Worm (Caenorhabditis elegans): Measurements from ENCODE around the gene Y7A5A.3.

Y7A5A.3 gene

ce11 chrX:15766861-15767260, 17.6 kb downstream of the Y7A5A.3 start:
- TF ChIP-seq ceh-39 (tag; optimal IDR thresholded peaks at IDR 0.05) (no peak), nhr-2 (tag; optimal IDR thresholded peaks at IDR 0.05) (no peak), ztf-11 (tag; optimal IDR thresholded peaks at IDR 0.05) (no peak), cnd-1 (tag; optimal IDR thresholded peaks at IDR 0.05) (no peak)

DNA sequence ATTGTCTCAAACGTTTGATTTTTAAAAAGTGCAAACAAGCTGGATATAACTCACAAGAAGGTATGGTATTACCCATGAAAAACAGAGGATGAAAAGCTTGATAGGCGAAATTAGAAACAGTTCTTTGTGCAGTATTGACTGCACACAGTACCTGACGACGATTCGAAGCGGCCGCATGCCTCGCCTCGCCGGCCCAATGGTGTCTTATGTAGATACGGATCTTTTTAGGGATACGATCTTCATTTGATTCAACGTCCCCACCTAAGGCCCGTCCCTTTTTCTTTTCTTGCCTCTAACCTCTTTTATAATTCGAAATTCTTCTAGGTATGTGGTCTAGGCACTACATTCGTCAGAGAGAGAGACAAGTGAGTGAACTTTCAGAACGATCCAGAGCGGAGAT, 18.3 kb downstream of the Y7A5A.3 start, which contains the start of gene bus-17:
TSS of gene bus-17 (minus strand) at position 208 of the 400 bp plus-strand sequence.
- TF ChIP-seq pha-4 (tag; optimal IDR thresholded peaks at IDR 0.05) (no peak), unc-120 (tag; optimal IDR thresholded peaks at IDR 0.05; ENCODE audit: poor library complexity, severe bottlenecking) (no peak), ceh-43 (GFP tag; optimal IDR thresholded peaks at IDR 0.05) (no peak), elt-1 (tag; optimal IDR thresholded peaks at IDR 0.05; ENCODE audit: borderline replicate concordance, insufficient read depth) (peak; percentile 73)

DNA sequence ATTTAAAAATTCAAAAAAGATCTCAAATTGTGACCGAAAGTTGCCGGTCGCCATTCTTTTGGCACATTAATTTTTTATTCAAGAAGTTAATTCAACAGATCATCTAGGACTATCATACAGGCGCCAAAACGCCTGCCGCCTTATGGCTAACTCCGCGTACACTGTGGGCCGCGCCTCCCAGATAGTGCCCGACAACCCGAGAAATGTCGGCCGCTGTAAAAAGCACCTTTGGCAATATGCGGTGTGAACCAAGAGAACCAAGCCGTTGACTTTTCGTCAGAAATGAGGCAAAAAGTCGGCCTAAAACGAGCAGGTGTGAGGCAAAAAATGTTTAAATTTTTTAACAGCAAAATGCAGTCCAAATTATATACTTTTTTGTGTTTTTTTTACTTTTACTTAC, 25.2 kb downstream of the Y7A5A.3 start:
- TF ChIP-seq snpc-4 (tag; optimal IDR thresholded peaks at IDR 0.05) = no peak
- no peak for TF ChIP-seq nhr-76 (tag; optimal IDR thresholded peaks at IDR 0.05)
- no peak for TF ChIP-seq lin-32 (GFP tag; optimal IDR thresholded peaks at IDR 0.05)
- TF ChIP-seq tbx-8 (GFP tag; optimal IDR thresholded peaks at IDR 0.05) = no peak
- TF ChIP-seq pha-4 (tag; optimal IDR thresholded peaks at IDR 0.05) = no peak
- TF ChIP-seq bed-3 (GFP tag; optimal IDR thresholded peaks at IDR 0.05) = no peak
- no peak for TF ChIP-seq unc-120 (tag; optimal IDR thresholded peaks at IDR 0.05; ENCODE audit: poor library complexity, severe bottlenecking)
- no peak for TF ChIP-seq ceh-83 (GFP tag; optimal IDR thresholded peaks at IDR 0.05)

DNA sequence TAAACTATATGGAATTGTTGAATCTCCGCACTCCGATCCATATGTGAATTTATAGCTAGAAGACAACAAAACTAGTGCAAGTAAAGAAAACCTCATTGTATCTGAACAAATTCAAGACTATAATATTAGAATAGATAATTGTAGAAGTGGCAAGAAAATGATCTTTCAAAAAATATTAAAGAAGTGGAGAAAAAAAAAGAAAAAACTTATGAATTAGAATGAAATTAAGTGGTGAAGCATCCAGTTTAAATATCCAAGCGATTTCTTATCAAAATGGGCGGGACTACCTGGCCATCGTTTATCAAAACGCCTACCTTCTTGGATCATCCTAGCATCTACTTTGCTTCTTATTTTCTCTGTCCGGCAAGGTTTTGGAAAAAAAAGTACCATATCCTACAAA, 27.3 kb downstream of the Y7A5A.3 start, which contains the start of gene wrt-4:
TSS of gene wrt-4 (minus strand) at position 101 of the 400 bp plus-strand sequence.
- TF ChIP-seq blmp-1 (tag; optimal IDR thresholded peaks at IDR 0.05) = no peak
- no peak for TF ChIP-seq nhr-12 (tag; optimal IDR thresholded peaks at IDR 0.05)
- no peak for TF ChIP-seq ham-2 (GFP tag; optimal IDR thresholded peaks at IDR 0.05)

DNA sequence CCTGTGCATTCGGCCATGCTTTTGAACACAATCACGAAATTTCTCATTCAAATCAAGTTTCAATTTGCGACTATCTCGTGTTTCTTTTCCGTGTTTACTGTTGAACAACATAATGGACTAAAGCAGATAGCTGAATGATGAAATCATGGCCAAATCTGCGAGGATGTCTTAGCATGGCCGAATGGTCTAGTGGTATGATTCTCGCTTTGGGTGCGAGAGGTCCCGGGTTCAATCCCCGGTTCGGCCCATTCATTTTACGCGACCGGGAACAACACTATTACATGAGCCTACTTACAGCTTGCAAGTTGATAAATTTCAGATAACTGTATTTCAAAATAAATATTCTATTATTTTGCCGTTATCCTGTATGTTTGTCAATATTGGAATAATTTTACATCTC, 33.2 kb downstream of the Y7A5A.3 start:
- TF ChIP-seq lsy-2 (tag; optimal IDR thresholded peaks at IDR 0.05) = no peak
- no peak for TF ChIP-seq cnd-1 (tag; optimal IDR thresholded peaks at IDR 0.05)
- no peak for TF ChIP-seq ztf-11 (tag; optimal IDR thresholded peaks at IDR 0.05)
- no peak for TF ChIP-seq mls-2 (tag; optimal IDR thresholded peaks at IDR 0.05)
- no peak for TF ChIP-seq ceh-83 (GFP tag; optimal IDR thresholded peaks at IDR 0.05)
- TF ChIP-seq ceh-39 (tag; optimal IDR thresholded peaks at IDR 0.05) = no peak
- TF ChIP-seq blmp-1 (tag; optimal IDR thresholded peaks at IDR 0.05) = no peak
- TF ChIP-seq nhr-237 (tag; optimal IDR thresholded peaks at IDR 0.05) = no peak
- TF ChIP-seq mab-5 (tag; optimal IDR thresholded peaks at IDR 0.05) = no peak
- no peak for TF ChIP-seq elt-1 (tag; optimal IDR thresholded peaks at IDR 0.05; ENCODE audit: borderline replicate concordance, insufficient read depth)
- no peak for TF ChIP-seq unc-120 (tag; optimal IDR thresholded peaks at IDR 0.05; ENCODE audit: poor library complexity, severe bottlenecking)

DNA sequence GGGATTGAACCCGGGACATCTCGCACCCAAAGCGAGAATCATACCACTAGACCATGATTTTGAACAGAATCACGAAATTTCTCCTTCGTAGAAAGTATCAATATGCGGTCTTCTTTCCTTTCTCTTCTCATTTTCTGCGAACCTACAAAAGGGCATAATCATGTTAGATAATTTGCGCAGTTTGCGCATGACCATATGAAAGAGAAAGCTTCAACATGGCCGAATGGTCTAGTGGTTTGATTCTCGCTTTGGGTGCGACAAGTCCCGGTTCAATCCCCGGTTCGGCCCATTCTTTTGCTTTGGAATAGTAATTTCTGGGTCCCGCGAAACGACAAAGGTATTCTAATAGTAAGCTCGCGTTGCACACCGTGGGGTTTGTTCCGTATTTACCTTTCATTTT, 36.7 kb downstream of the Y7A5A.3 start:
- peak; percentile 18 for TF ChIP-seq drap-1 (GFP tag; optimal IDR thresholded peaks at IDR 0.05)
- no peak for TF ChIP-seq ztf-11 (tag; optimal IDR thresholded peaks at IDR 0.05)
- TF ChIP-seq zip-8 (tag; optimal IDR thresholded peaks at IDR 0.05) = no peak

ce11 chrX:15746705-15747104, 37.8 kb downstream of the Y7A5A.3 start, which contains the start of gene srxa-9:
Gene srxa-9 (plus strand): TSS chrX:15747005.
- TF ChIP-seq flh-1 (GFP tag; optimal IDR thresholded peaks at IDR 0.05) (no peak), ham-2 (GFP tag; optimal IDR thresholded peaks at IDR 0.05) (no peak), zip-8 (tag; optimal IDR thresholded peaks at IDR 0.05) (no peak), mep-1 (tag; optimal IDR thresholded peaks at IDR 0.05) (no peak), blmp-1 (tag; optimal IDR thresholded peaks at IDR 0.05) (no peak), drap-1 (GFP tag; optimal IDR thresholded peaks at IDR 0.05) (no peak), pha-4 (tag; optimal IDR thresholded peaks at IDR 0.05) (no peak), ztf-11 (tag; optimal IDR thresholded peaks at IDR 0.05) (no peak), cnd-1 (tag; optimal IDR thresholded peaks at IDR 0.05) (no peak), nhr-2 (tag; optimal IDR thresholded peaks at IDR 0.05) (no peak)

- TF ChIP-seq cnd-1 (tag; optimal IDR thresholded peaks at IDR 0.05) (no peak), sptf-1 (tag; optimal IDR thresholded peaks at IDR 0.05) (no peak), ces-1 (GFP tag; optimal IDR thresholded peaks at IDR 0.05) (peak; percentile 86)
These were observed 42.2 kb downstream of the Y7A5A.3 start, which contains the start of gene nhr-255 for ce11 chrX:15742310-15742709. Gene nhr-255 (plus strand): TSS chrX:15742610.
